Fruit fly (Drosophila melanogaster) whole organism, wandering third instar larva: ENCODE data around the gene CG42781.

Experiments used
- CG32264 ChIP-seq: fragments of 200-800 bp; sonication (Bioruptor generic); optimal IDR thresholded peaks from 2 replicates; lab custom pipeline; 2016; ENCODE audit warnings: missing biosample characterization, missing genetic modification characterization
- CG9705 ChIP-seq: fragments of 200-800 bp; sonication (Bioruptor generic); optimal IDR thresholded peaks from 2 replicates; lab custom pipeline; 2018; ENCODE audit warnings: missing biosample characterization, mild to moderate bottlenecking, missing genetic modification characterization
- CrebA ChIP-seq: fragments of 200-800 bp; sonication (Bioruptor generic); optimal IDR thresholded peaks from 2 replicates; lab custom pipeline; 2016; ENCODE audit warnings: missing biosample characterization, mild to moderate bottlenecking, missing genetic modification characterization, borderline replicate concordance
- Mio ChIP-seq: sonication (Bioruptor generic); optimal IDR thresholded peaks from 2 replicates; lab custom pipeline; 2016; ENCODE audit warnings: missing biosample characterization, missing genetic modification characterization
- OdsH ChIP-seq: fragments of 200-800 bp; sonication (Bioruptor generic); optimal IDR thresholded peaks from 2 replicates; lab custom pipeline; 2016; ENCODE audit warnings: missing biosample characterization, mild to moderate bottlenecking, missing genetic modification characterization
- brk ChIP-seq: fragments of 200-800 bp; sonication (Bioruptor generic); optimal IDR thresholded peaks from 2 replicates; lab custom pipeline; 2016; ENCODE audit warnings: missing biosample characterization, mild to moderate bottlenecking, missing genetic modification characterization
- dl ChIP-seq, 2 experiments: fragments of 175-275, 200-275 bp in 1 of 2; fragments of 200-275 bp in 1 of 2; sonication (Bioruptor generic); optimal IDR thresholded peaks; lab custom pipeline; 2018; ENCODE audit warnings: mild to moderate bottlenecking in 2 of 2, missing biosample characterization in 2 of 2, missing genetic modification characterization in 2 of 2, moderate library complexity in 2 of 2; ENCODE audit not compliant: partially characterized antibody in 2 of 2, insufficient read depth in 1 of 2
- jim ChIP-seq: fragments of 175-275, 200-325 bp; sonication (Bioruptor generic); optimal IDR thresholded peaks from 2 replicates; lab custom pipeline; 2016; ENCODE audit warnings: missing biosample characterization, mild to moderate bottlenecking, missing genetic modification characterization
- psq ChIP-seq: fragments of 200-800 bp; sonication (Bioruptor generic); optimal IDR thresholded peaks from 3 replicates; lab custom pipeline; 2017; ENCODE audit warnings: missing biosample characterization, mild to moderate bottlenecking, missing genetic modification characterization, moderate library complexity
- usp ChIP-seq: fragments of >200 bp; optimal IDR thresholded peaks from 2 replicates; lab custom pipeline; 2017; ENCODE audit warnings: missing biosample characterization, missing genetic modification characterization

DNA sequence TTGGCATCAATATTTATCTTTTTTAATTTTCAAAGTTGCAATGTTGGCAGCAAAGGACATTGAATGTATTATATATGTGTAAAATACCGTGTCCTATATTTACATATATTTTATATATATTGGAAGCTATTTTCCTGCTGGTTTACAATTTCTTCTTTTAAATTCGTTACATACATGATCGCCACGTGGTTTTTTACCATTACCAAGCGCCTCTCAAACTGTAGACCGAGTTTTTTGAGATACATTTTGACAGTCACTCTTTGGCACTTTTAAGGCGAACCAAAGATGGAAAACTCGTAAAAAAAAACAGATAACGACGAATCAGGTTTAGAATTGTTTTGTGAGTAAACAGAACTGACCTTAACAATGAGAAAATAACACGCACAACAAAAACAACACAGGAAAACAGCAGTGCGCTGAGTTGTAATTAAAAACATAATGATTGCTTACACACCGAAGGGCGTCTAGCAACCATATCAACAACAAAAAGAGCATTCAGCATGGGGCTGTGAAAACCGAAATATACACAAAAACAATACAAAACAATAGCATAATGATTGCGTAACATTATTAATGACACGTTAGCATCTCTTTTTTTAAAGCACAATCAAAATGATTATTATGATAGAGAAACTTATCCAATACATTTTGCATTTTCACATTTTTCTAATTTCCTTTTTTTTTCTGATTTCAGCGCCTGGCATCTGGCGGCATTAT is 43.0 kb downstream of the CG42781 start:
- TF ChIP-seq usp: no peak
- TF ChIP-seq psq: no peak
- no peak for TF ChIP-seq CrebA (GFP tag; lab: Kevin White, UChicago)
- TF ChIP-seq CG9705 (GFP tag; lab: Kevin White, UChicago): no peak
- TF ChIP-seq Mio (GFP tag; lab: Kevin White, UChicago): no peak
- TF ChIP-seq brk (GFP tag; lab: Kevin White, UChicago): no peak
- no peak for TF ChIP-seq OdsH (GFP tag; lab: Kevin White, UChicago)
- no peak for TF ChIP-seq dl (GFP tag; optimal IDR thresholded peaks at IDR 0.05; lab: Kevin White, UChicago; ENCODE audit: insufficient read depth in 1 of 2, partially characterized antibody in 2 of 2)
- no peak for TF ChIP-seq jim
- no peak for TF ChIP-seq CG32264 (GFP tag; lab: Kevin White, UChicago)
